Worm (Caenorhabditis elegans) whole organism, mixed stage, embryonic: Measurements from ENCODE around the gene tif-1A.

Source experiments
- M03D4.4 ChIP-seq: sonication (generic microtip); optimal IDR thresholded peaks from 2 replicates; lab custom pipeline; 2017; ENCODE audit warnings: mild to moderate bottlenecking, missing genetic modification characterization, missing compliant biosample characterization
- bed-3 ChIP-seq: fragments of 200-800 bp; sonication (Bioruptor generic); optimal IDR thresholded peaks from 3 replicates; lab custom pipeline; 2018; ENCODE audit warnings: mild to moderate bottlenecking, missing genetic modification characterization, moderate library complexity, missing compliant biosample characterization
- blmp-1 ChIP-seq: fragments of 150-350 bp; optimal IDR thresholded peaks from 2 replicates; lab custom pipeline; 2014; ENCODE audit warnings: missing biosample characterization, missing genetic modification characterization
- ceh-39 ChIP-seq: fragments of 150-350 bp; optimal IDR thresholded peaks from 2 replicates; lab custom pipeline; 2014; ENCODE audit warnings: missing biosample characterization, missing genetic modification characterization
- ceh-43 ChIP-seq: fragments of 200-800 bp; sonication (Bioruptor generic); optimal IDR thresholded peaks from 2 replicates; lab custom pipeline; 2018; ENCODE audit warnings: mild to moderate bottlenecking, missing genetic modification characterization, moderate library complexity, missing compliant biosample characterization
- ceh-83 ChIP-seq: fragments of 200-800 bp; sonication (Bioruptor generic); optimal IDR thresholded peaks from 2 replicates; lab custom pipeline; 2018; ENCODE audit warnings: mild to moderate bottlenecking, missing genetic modification characterization, missing compliant biosample characterization
- ces-1 ChIP-seq: fragments of 150-350 bp; optimal IDR thresholded peaks from 2 replicates; lab custom pipeline; 2014; ENCODE audit warnings: missing biosample characterization, missing genetic modification reagents, missing genetic modification characterization
- cnd-1 ChIP-seq: fragments of 200-800 bp; sonication (Bioruptor generic); optimal IDR thresholded peaks from 2 replicates; lab custom pipeline; 2018; ENCODE audit warnings: mild to moderate bottlenecking, missing genetic modification characterization, missing compliant biosample characterization
- elt-1 ChIP-seq: sonication (generic microtip); optimal IDR thresholded peaks from 2 replicates; lab custom pipeline; 2017; ENCODE audit warnings: missing genetic modification characterization, mild to moderate bottlenecking, missing compliant biosample characterization, antibody characterized with exemption, moderate library complexity, borderline replicate concordance; ENCODE audit not compliant: insufficient read depth
- elt-3 ChIP-seq: fragments of 150-350 bp; optimal IDR thresholded peaks from 2 replicates; lab custom pipeline; 2014; ENCODE audit warnings: missing biosample characterization, missing genetic modification characterization
- flh-1 ChIP-seq: fragments of 200-800 bp; sonication (Bioruptor generic); optimal IDR thresholded peaks from 2 replicates; lab custom pipeline; 2018; ENCODE audit warnings: mild to moderate bottlenecking, missing genetic modification characterization, moderate library complexity, missing compliant biosample characterization
- lin-13 ChIP-seq: fragments of 150-350 bp; optimal IDR thresholded peaks from 2 replicates; lab custom pipeline; 2014; ENCODE audit warnings: missing biosample characterization, missing genetic modification characterization
- lsy-2 ChIP-seq: fragments of 150-350 bp; optimal IDR thresholded peaks from 2 replicates; lab custom pipeline; 2014; ENCODE audit warnings: missing biosample characterization, missing genetic modification characterization
- mab-5 ChIP-seq: fragments of 150-350 bp; optimal IDR thresholded peaks from 2 replicates; lab custom pipeline; 2014; ENCODE audit warnings: missing biosample characterization, missing genetic modification characterization
- mep-1 ChIP-seq: fragments of 150-350 bp; optimal IDR thresholded peaks from 2 replicates; lab custom pipeline; 2017; ENCODE audit warnings: missing biosample characterization, missing genetic modification reagents, missing genetic modification characterization, inconsistent platforms
- mls-2 ChIP-seq: sonication (generic microtip); optimal IDR thresholded peaks from 2 replicates; lab custom pipeline; 2016; ENCODE audit warnings: mild to moderate bottlenecking, missing genetic modification characterization, moderate library complexity, missing compliant biosample characterization
- nhr-12 ChIP-seq: fragments of 150-350 bp; optimal IDR thresholded peaks from 2 replicates; lab custom pipeline; 2014; ENCODE audit warnings: missing biosample characterization, missing genetic modification characterization
- nhr-2 ChIP-seq: fragments of 150-350 bp; optimal IDR thresholded peaks from 2 replicates; lab custom pipeline; 2014; ENCODE audit warnings: missing biosample characterization, missing genetic modification characterization
- nhr-237 ChIP-seq: fragments of 150-350 bp; optimal IDR thresholded peaks from 2 replicates; lab custom pipeline; 2014; ENCODE audit warnings: missing biosample characterization, missing genetic modification characterization
- pha-4 ChIP-seq: fragments of 150-350 bp; optimal IDR thresholded peaks from 2 replicates; lab custom pipeline; 2018; ENCODE audit warnings: missing biosample characterization, missing genetic modification reagents, missing genetic modification characterization
- snpc-4 ChIP-seq: fragments of 150-350 bp; optimal IDR thresholded peaks from 2 replicates; lab custom pipeline; 2014; ENCODE audit warnings: missing biosample characterization, missing genetic modification characterization
- sptf-1 ChIP-seq: sonication (generic microtip); optimal IDR thresholded peaks from 2 replicates; lab custom pipeline; 2017; ENCODE audit warnings: mild to moderate bottlenecking, missing genetic modification characterization, moderate library complexity, missing compliant biosample characterization
- unc-120 ChIP-seq: sonication (generic microtip); optimal IDR thresholded peaks from 2 replicates; lab custom pipeline; 2017; ENCODE audit warnings: missing genetic modification characterization, missing compliant biosample characterization; ENCODE audit not compliant: poor library complexity, severe bottlenecking
- unc-39 ChIP-seq: fragments of 150-350 bp; optimal IDR thresholded peaks from 2 replicates; lab custom pipeline; 2014; ENCODE audit warnings: missing biosample characterization, missing genetic modification characterization
- zip-8 ChIP-seq: fragments of 150-350 bp; optimal IDR thresholded peaks from 2 replicates; lab custom pipeline; 2014; ENCODE audit warnings: missing biosample characterization, missing genetic modification characterization

The tif-1A gene

ce11 chrIII:4036740-4037139 is 32.8 kb upstream of the tif-1A start, which contains the start of gene hum-5:
hum-5 (minus strand) TSS chrIII:4036840.
- TF ChIP-seq bed-3 (GFP tag; lab: Kevin White, UChicago) (no peak), flh-1 (GFP tag; lab: Kevin White, UChicago) (no peak), mep-1 (tag; lab: Kevin White, UChicago) (no peak), pha-4 (no peak), unc-39 (tag; lab: Kevin White, UChicago) (no peak), blmp-1 (no peak), zip-8 (no peak), ceh-39 (tag; lab: Kevin White, UChicago) (no peak), ceh-83 (no peak), ces-1 (GFP tag; lab: Kevin White, UChicago) (no peak), elt-1 (no peak)

ce11 chrIII:4034984-4035383 is 31.1 kb upstream of the tif-1A start:
- no peak for TF ChIP-seq snpc-4 (tag; lab: Kevin White, UChicago)
- TF ChIP-seq ces-1 (GFP tag; lab: Kevin White, UChicago): peak; percentile 94

ce11 chrIII:4030839-4031238 is 26.9 kb upstream of the tif-1A start:
- no peak for TF ChIP-seq elt-3 (tag; lab: Kevin White, UChicago)
- TF ChIP-seq ceh-43 (GFP tag; lab: Kevin White, UChicago): no peak
- TF ChIP-seq unc-120 (tag; lab: Kevin White, UChicago): no peak
- no peak for TF ChIP-seq M03D4.4 (tag; lab: Kevin White, UChicago)
- no peak for TF ChIP-seq nhr-237 (tag; lab: Kevin White, UChicago)
- no peak for TF ChIP-seq ceh-39 (tag; lab: Kevin White, UChicago)
- no peak for TF ChIP-seq snpc-4 (tag; lab: Kevin White, UChicago)

- no peak for TF ChIP-seq lin-13 (tag; lab: Kevin White, UChicago)
- TF ChIP-seq ces-1 (GFP tag; lab: Kevin White, UChicago): peak; percentile 86
Measured at ce11 chrIII:4028061-4028460, 24.1 kb upstream of the tif-1A start, which contains the start of gene T02C12.5. T02C12.5 (minus strand) TSS chrIII:4028161.

- TF ChIP-seq mls-2 (tag; lab: Kevin White, UChicago): no peak
- no peak for TF ChIP-seq cnd-1
- no peak for TF ChIP-seq M03D4.4 (tag; lab: Kevin White, UChicago)
- TF ChIP-seq nhr-2 (tag; lab: Kevin White, UChicago): no peak
Measured at ce11 chrIII:4021866-4022265, 18.0 kb upstream of the tif-1A start, which contains the start of gene tftc-5. tftc-5 (plus strand) TSS chrIII:4022166.

DNA sequence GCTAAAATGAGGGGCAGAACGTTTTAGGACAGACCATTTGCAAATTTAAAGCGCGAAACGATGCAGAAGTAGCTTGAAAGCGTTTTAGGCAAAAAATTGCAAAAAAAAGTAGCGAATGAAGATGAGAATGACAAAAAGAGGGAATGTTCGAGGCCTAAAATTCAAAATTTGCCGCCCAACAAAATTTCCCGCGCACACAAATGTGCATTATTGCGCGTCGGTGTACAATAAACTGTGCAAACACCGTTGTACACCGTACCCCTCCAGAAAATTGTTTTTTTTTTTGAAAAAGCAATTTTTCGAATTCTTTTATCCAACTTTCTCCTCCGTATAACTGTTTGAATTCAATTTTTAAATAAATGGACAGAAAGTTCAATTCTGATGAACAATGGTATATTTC is 15.9 kb upstream of the tif-1A start, which contains the start of gene snpc-3.4:
TSS of gene snpc-3.4 (plus strand) at position 237 of the 400 bp plus-strand sequence.
- TF ChIP-seq ceh-39 (tag; lab: Kevin White, UChicago) (peak; percentile 62), mab-5 (tag; lab: Kevin White, UChicago) (no peak), ces-1 (GFP tag; lab: Kevin White, UChicago) (peak; percentile 66), lin-13 (tag; lab: Kevin White, UChicago) (peak; percentile 38), pha-4 (peak; percentile 37), elt-3 (tag; lab: Kevin White, UChicago) (no peak), flh-1 (GFP tag; lab: Kevin White, UChicago) (no peak), cnd-1 (no peak), unc-39 (tag; lab: Kevin White, UChicago) (no peak), nhr-12 (no peak), ceh-83 (no peak), sptf-1 (tag; lab: Kevin White, UChicago) (peak; percentile 26), nhr-237 (tag; lab: Kevin White, UChicago) (peak; percentile 44), blmp-1 (no peak), mep-1 (tag; lab: Kevin White, UChicago) (peak; percentile 77), lsy-2 (tag; lab: Kevin White, UChicago) (peak; percentile 97)
